Worm (Caenorhabditis elegans): ENCODE measurements around the gene C04B4.2.

Gene C04B4.2

DNA sequence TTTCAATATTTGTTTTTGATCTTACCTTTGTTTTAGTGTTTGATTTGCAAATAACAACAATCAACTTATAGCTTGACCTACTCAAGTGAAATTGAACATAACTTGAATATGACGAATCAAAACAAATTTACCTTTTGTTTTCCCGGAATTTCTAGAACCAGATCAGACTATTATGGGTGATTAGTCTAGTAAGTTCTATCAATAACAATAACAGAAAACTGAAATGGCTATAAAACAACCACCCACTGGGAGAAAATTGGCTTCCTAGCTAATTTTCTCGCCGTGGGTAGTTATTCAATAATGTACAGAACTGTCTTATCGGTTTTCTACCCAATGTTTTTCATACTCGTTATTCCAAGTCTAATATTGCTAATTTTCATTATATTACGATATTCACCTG lies 45.6 kb downstream of the C04B4.2 start, which contains the start of gene srd-45:
TSS of gene srd-45 (plus strand) at position 301 of the 400 bp plus-strand sequence.
- TF ChIP-seq ztf-22 (GFP tag; optimal IDR thresholded peaks at IDR 0.05) (no peak), F49E8.2 (tag; optimal IDR thresholded peaks at IDR 0.05; ENCODE audit: insufficient read depth) (no peak), nhr-27 (tag; optimal IDR thresholded peaks at IDR 0.05) (no peak), pha-4 (tag; optimal IDR thresholded peaks at IDR 0.05) (no peak), Y95B8A.8 (GFP tag; IDR thresholded peaks at IDR 0.05) (no peak), efl-1 (GFP tag; optimal IDR thresholded peaks at IDR 0.05) (no peak), atf-7 (tag; optimal IDR thresholded peaks at IDR 0.05) (no peak), ceh-27 (GFP tag; optimal IDR thresholded peaks at IDR 0.05) (no peak), F57C9.4 (tag; optimal IDR thresholded peaks at IDR 0.05) (no peak), C17E4.6 (GFP tag; IDR thresholded peaks at IDR 0.05) (no peak), C06A6.2 (GFP tag; conservative IDR thresholded peaks at IDR 0.05) (no peak)

DNA sequence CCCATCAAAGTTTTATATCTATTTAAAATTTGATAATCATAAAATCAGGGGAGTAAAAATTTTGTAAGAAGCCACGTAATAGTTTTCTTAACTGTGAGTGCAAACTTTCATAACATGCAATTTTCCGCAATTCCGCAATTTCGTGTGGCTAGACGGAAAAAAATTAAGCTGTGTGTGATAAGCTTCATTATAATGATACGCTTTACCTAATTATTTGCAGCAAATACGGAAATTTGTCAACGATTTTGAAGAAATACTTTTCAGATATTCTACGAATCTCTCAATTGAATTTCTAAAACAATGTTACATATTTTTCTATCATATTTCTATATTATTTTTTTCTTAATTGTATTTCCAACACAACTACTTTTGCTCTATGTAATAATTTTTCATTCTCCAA lies 48.7 kb downstream of the C04B4.2 start, which contains the start of gene srd-46:
TSS of gene srd-46 (plus strand) at position 301 of the 400 bp plus-strand sequence.
- TF ChIP-seq egl-18 (GFP tag; IDR thresholded peaks at IDR 0.05): no peak
- TF ChIP-seq rpc-1 (optimal IDR thresholded peaks at IDR 0.05): no peak
- no peak for TF ChIP-seq rpc-1 (tag; optimal IDR thresholded peaks at IDR 0.05)
- no peak for TF ChIP-seq Y56A3A.18 (GFP tag; IDR thresholded peaks at IDR 0.05)
- no peak for TF ChIP-seq ceh-100 (GFP tag; IDR thresholded peaks at IDR 0.05)
- TF ChIP-seq sdz-38 (tag; optimal IDR thresholded peaks at IDR 0.05): no peak
- no peak for TF ChIP-seq nhr-120 (GFP tag; IDR thresholded peaks at IDR 0.05)
- no peak for TF ChIP-seq lsy-27 (tag; optimal IDR thresholded peaks at IDR 0.05; ENCODE audit: borderline replicate concordance, insufficient read depth)
- no peak for TF ChIP-seq snpc-3.4 (tag; optimal IDR thresholded peaks at IDR 0.05)
- no peak for TF ChIP-seq unc-62 (GFP tag; optimal IDR thresholded peaks at IDR 0.05)
- no peak for TF ChIP-seq hmg-1.2 (GFP tag; IDR thresholded peaks at IDR 0.05)
- no peak for TF ChIP-seq aptf-3 (GFP tag; IDR thresholded peaks at IDR 0.05)
- no peak for TF ChIP-seq hlh-12 (tag; optimal IDR thresholded peaks at IDR 0.05)
- no peak for TF ChIP-seq mxl-1 (tag; optimal IDR thresholded peaks at IDR 0.05)
- TF ChIP-seq mcd-1 (GFP tag; IDR thresholded peaks at IDR 0.05): no peak
- no peak for TF ChIP-seq bed-2 (GFP tag; IDR thresholded peaks at IDR 0.05)
- TF ChIP-seq ceh-91 (GFP tag; IDR thresholded peaks at IDR 0.05): no peak
- TF ChIP-seq ztf-18 (tag; optimal IDR thresholded peaks at IDR 0.05): no peak
- TF ChIP-seq Y53F4B.3 (GFP tag; IDR thresholded peaks at IDR 0.05): no peak
- TF ChIP-seq hmg-20 (GFP tag; IDR thresholded peaks at IDR 0.05): no peak
- TF ChIP-seq cebp-2 (GFP tag; IDR thresholded peaks at IDR 0.05): no peak

DNA sequence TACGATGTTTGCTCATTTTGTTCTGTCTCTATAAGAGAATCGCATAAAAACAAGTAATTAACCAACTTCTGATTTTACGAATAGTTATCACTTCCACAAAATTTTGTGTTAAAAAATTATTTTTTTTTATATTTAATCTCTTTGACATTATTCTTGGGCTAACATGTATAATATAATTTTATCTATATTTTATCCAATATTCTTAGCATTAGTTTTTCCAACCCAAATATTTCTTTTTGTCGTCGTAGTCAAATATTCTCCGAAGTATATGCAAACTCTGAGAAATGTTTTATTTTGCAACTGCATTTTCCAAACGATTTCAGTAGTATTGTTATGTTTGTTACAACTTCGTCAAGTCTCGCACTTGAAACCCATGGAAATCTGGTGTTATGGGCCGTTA lies 50.4 kb downstream of the C04B4.2 start, which contains the start of gene srd-47:
TSS of gene srd-47 (plus strand) at position 164 of the 400 bp plus-strand sequence.
- TF ChIP-seq snpc-4 (GFP tag; optimal IDR thresholded peaks at IDR 0.05): no peak
- no peak for TF ChIP-seq snpc-4 (tag; optimal IDR thresholded peaks at IDR 0.05)
- TF ChIP-seq madf-3 (GFP tag; IDR thresholded peaks at IDR 0.05): no peak
- no peak for TF ChIP-seq athp-1 (tag; optimal IDR thresholded peaks at IDR 0.05)
- TF ChIP-seq repo-1 (tag; optimal IDR thresholded peaks at IDR 0.05): no peak
- TF ChIP-seq B0019.2 (GFP tag; conservative IDR thresholded peaks at IDR 0.05): no peak
